Fruit fly (Drosophila melanogaster) whole organism, wandering third instar larva: Measurements from ENCODE around the gene CG10086.

Experiments
- CG9705 ChIP-seq: fragments of 200-800 bp; sonication (Bioruptor generic); optimal IDR thresholded peaks from 2 replicates; lab custom pipeline; 2018; ENCODE audit warnings: missing biosample characterization, mild to moderate bottlenecking, missing genetic modification characterization
- CrebA ChIP-seq: fragments of 200-800 bp; sonication (Bioruptor generic); optimal IDR thresholded peaks from 2 replicates; lab custom pipeline; 2016; ENCODE audit warnings: missing biosample characterization, mild to moderate bottlenecking, missing genetic modification characterization, borderline replicate concordance
- Dfd ChIP-seq: fragments of >200 bp; optimal IDR thresholded peaks from 2 replicates; lab custom pipeline; 2017; ENCODE audit warnings: missing biosample characterization, missing genetic modification characterization
- GATAd ChIP-seq: sonication (Bioruptor generic); optimal IDR thresholded peaks from 2 replicates; lab custom pipeline; 2016; ENCODE audit warnings: missing biosample characterization, missing genetic modification characterization
- HLH106 ChIP-seq: fragments of 200-800 bp; optimal IDR thresholded peaks from 3 replicates; lab custom pipeline; 2019; ENCODE audit warnings: missing biosample characterization, mild to moderate bottlenecking, missing genetic modification characterization, moderate library complexity
- Hnf4 ChIP-seq: fragments of 200-800 bp; sonication (Bioruptor generic); optimal IDR thresholded peaks from 2 replicates; lab custom pipeline; 2016; ENCODE audit warnings: missing biosample characterization, mild to moderate bottlenecking, missing genetic modification characterization
- Hr78 ChIP-seq: fragments of >200 bp; optimal IDR thresholded peaks from 2 replicates; lab custom pipeline; 2017; ENCODE audit warnings: missing biosample characterization, missing genetic modification characterization
- Jra ChIP-seq: sonication (Bioruptor generic); optimal IDR thresholded peaks from 2 replicates; lab custom pipeline; 2016; ENCODE audit warnings: missing biosample characterization, missing genetic modification characterization
- Mio ChIP-seq: sonication (Bioruptor generic); optimal IDR thresholded peaks from 2 replicates; lab custom pipeline; 2016; ENCODE audit warnings: missing biosample characterization, missing genetic modification characterization
- N ChIP-seq: fragments of >200 bp; optimal IDR thresholded peaks from 2 replicates; lab custom pipeline; 2018; ENCODE audit warnings: missing biosample characterization, missing external identifiers, missing genetic modification characterization
- OdsH ChIP-seq: fragments of 200-800 bp; sonication (Bioruptor generic); optimal IDR thresholded peaks from 2 replicates; lab custom pipeline; 2016; ENCODE audit warnings: missing biosample characterization, mild to moderate bottlenecking, missing genetic modification characterization
- Rel ChIP-seq, 2 experiments: fragments of 200-800 bp; sonication (Bioruptor generic) in 1 of 2; optimal IDR thresholded peaks; 2 replicates in 1 of 2; 3 replicates in 1 of 2; lab custom pipeline; 2016 to 2019; ENCODE audit warnings: mild to moderate bottlenecking in 2 of 2, missing biosample characterization in 2 of 2, missing genetic modification characterization in 2 of 2, moderate library complexity in 1 of 2
- Sp1 ChIP-seq: fragments of 200-800 bp; sonication (Bioruptor generic); optimal IDR thresholded peaks from 3 replicates; lab custom pipeline; 2019; ENCODE audit warnings: missing biosample characterization, mild to moderate bottlenecking, missing genetic modification characterization, moderate library complexity
- Vsx2 ChIP-seq: fragments of 200-300, 225-300 bp; sonication (Bioruptor generic); optimal IDR thresholded peaks from 2 replicates; lab custom pipeline; 2018; ENCODE audit warnings: missing biosample characterization, missing genetic modification characterization; ENCODE audit not compliant: partially characterized antibody
- br ChIP-seq: fragments of 200-800 bp; sonication (Bioruptor generic); optimal IDR thresholded peaks from 2 replicates; lab custom pipeline; 2016; ENCODE audit warnings: missing biosample characterization, missing genetic modification characterization
- dl ChIP-seq, 2 experiments: fragments of 175-275, 200-275 bp in 1 of 2; fragments of 200-275 bp in 1 of 2; sonication (Bioruptor generic); optimal IDR thresholded peaks; lab custom pipeline; 2018; ENCODE audit warnings: mild to moderate bottlenecking in 2 of 2, missing biosample characterization in 2 of 2, missing genetic modification characterization in 2 of 2, moderate library complexity in 2 of 2; ENCODE audit not compliant: partially characterized antibody in 2 of 2, insufficient read depth in 1 of 2
- ey ChIP-seq: fragments of 200-800 bp; sonication (Bioruptor generic); optimal IDR thresholded peaks from 2 replicates; lab custom pipeline; 2016; ENCODE audit warnings: missing biosample characterization, missing genetic modification characterization
- foxo ChIP-seq, 2 experiments: fragments of 200-800 bp; sonication (Bioruptor generic); optimal IDR thresholded peaks; 2 replicates in 1 of 2; 3 replicates in 1 of 2; lab custom pipeline; 2016 to 2017; ENCODE audit warnings: missing biosample characterization in 2 of 2, missing genetic modification characterization in 2 of 2
- fru ChIP-seq: fragments of 200-800 bp; sonication (Bioruptor generic); optimal IDR thresholded peaks from 3 replicates; lab custom pipeline; 2016; ENCODE audit warnings: missing biosample characterization, mild to moderate bottlenecking, missing genetic modification characterization
- h ChIP-seq: fragments of 200-800 bp; sonication (Bioruptor generic); optimal IDR thresholded peaks from 3 replicates; lab custom pipeline; 2016; ENCODE audit warnings: missing biosample characterization, mild to moderate bottlenecking, missing genetic modification characterization
- jim ChIP-seq: fragments of 175-275, 200-325 bp; sonication (Bioruptor generic); optimal IDR thresholded peaks from 2 replicates; lab custom pipeline; 2016; ENCODE audit warnings: missing biosample characterization, mild to moderate bottlenecking, missing genetic modification characterization
- lola ChIP-seq: fragments of >200 bp; optimal IDR thresholded peaks from 2 replicates; lab custom pipeline; 2017; ENCODE audit warnings: missing biosample characterization, missing genetic modification characterization
- pan ChIP-seq: fragments of >200 bp; optimal IDR thresholded peaks from 2 replicates; lab custom pipeline; 2017
- rgr ChIP-seq: fragments of 200-800 bp; sonication (Bioruptor generic); optimal IDR thresholded peaks from 3 replicates; lab custom pipeline; 2016; ENCODE audit warnings: missing biosample characterization, mild to moderate bottlenecking, missing genetic modification characterization
- sage ChIP-seq: fragments of 200-800 bp; sonication (Bioruptor generic); optimal IDR thresholded peaks from 2 replicates; lab custom pipeline; 2016; ENCODE audit warnings: missing biosample characterization, mild to moderate bottlenecking, missing genetic modification characterization
- sv ChIP-seq: fragments of 200-800 bp; sonication (Bioruptor generic); optimal IDR thresholded peaks from 3 replicates; lab custom pipeline; 2016; ENCODE audit warnings: missing biosample characterization, missing genetic modification characterization
- woc ChIP-seq: sonication (Bioruptor generic); optimal IDR thresholded peaks from 2 replicates; lab custom pipeline; 2016; ENCODE audit warnings: missing biosample characterization, mild to moderate bottlenecking, missing genetic modification characterization

The CG10086 gene

DNA sequence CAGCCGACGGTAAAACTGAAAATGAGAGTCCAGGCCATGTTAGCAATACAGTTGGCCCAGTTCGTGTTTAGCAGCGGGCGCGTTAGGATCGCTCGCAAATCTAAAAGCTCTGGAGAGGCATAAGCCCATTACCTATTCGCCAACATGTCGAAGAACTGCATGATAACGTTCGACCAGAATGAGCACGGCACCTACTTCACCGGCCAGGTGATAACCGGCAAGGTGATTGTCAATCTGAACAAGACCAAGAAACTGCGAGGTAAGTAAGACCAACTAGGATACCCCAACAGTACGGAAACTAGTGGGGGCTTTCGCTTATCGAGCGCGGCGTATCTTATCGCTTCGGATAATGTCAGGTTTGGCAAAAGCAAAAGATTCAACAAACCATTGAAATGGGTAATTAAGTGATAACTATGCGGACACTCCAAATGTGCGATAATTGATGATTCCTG is at the start of gene CG10086:
Gene CG10086, plus strand, starts transcription at position 51 of the 452 bp plus-strand sequence.
- TF ChIP-seq lola (GFP tag; lab: Kevin White, UChicago) = no peak
- no peak for TF ChIP-seq Rel (GFP tag; optimal IDR thresholded peaks at IDR 0.05; lab: Kevin White, UChicago)
- TF ChIP-seq Rel (tag; optimal IDR thresholded peaks at IDR 0.05; lab: Kevin White, UChicago) = peak; percentile 2
- no peak for TF ChIP-seq Jra (GFP tag; lab: Kevin White, UChicago)
- TF ChIP-seq h = peak; percentile 22

DNA sequence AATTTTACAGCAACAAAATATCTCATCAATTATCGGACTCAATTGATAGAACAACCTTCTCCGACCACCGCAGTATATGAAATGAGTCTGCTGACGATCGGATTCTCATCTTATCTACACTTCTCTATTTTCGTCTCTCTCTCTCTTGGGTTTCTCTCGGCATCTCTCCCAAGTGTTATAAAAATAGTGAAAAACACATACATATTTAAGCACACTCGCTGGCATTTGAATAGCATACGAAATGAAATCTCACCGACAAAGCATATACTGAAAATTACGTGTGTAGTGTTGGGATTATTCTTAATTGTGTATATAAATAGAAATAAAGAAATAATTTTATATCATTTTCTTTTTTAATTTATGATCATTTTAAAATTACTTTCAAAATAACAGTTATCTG is 40.4 kb upstream of the CG10086 start, which contains the start of gene pyd3:
Gene pyd3, minus strand, starts transcription at position 87 of the 400 bp plus-strand sequence.
- TF ChIP-seq sage (GFP tag; lab: Kevin White, UChicago) = no peak
- TF ChIP-seq Hnf4 (GFP tag; lab: Kevin White, UChicago) = no peak
- TF ChIP-seq Mio = no peak
- TF ChIP-seq Sp1 (GFP tag; lab: Kevin White, UChicago) = no peak
- no peak for TF ChIP-seq dl (GFP tag; optimal IDR thresholded peaks at IDR 0.05; lab: Kevin White, UChicago; ENCODE audit: insufficient read depth in 1 of 2, partially characterized antibody in 2 of 2)
- no peak for TF ChIP-seq Dfd (GFP tag; lab: Kevin White, UChicago)
- TF ChIP-seq rgr (GFP tag; lab: Kevin White, UChicago) = no peak
- no peak for TF ChIP-seq foxo (GFP tag; optimal IDR thresholded peaks at IDR 0.05; lab: Kevin White, UChicago)
- no peak for TF ChIP-seq N (GFP tag; lab: Kevin White, UChicago)
- TF ChIP-seq, all 38 proteins: peak for 0

DNA sequence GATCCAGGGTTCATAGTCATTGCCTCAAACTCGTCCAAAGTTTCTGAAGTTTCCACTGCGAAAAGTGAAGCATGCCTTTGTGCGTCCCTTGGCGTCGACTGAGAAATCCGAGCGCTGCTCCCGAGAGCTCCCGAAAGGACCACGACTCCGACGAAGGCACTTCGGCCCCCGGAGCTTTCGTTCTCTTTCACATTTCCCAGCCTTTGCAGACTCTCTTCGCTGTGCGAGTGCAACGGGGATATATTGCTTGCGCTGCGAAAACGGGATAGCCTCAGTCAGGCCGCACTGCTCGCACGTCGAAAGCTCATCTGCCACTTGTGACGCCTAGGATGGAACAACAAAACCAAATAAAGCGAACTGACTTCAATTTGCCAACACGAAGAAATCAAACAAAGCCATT is 36.9 kb upstream of the CG10086 start:
- TF ChIP-seq h (no peak), br (GFP tag; lab: Kevin White, UChicago) (no peak), pan (no peak), dl (GFP tag; optimal IDR thresholded peaks at IDR 0.05; lab: Kevin White, UChicago; ENCODE audit: insufficient read depth in 1 of 2, partially characterized antibody in 2 of 2) (no peak), fru (GFP tag; lab: Kevin White, UChicago) (no peak), Dfd (GFP tag; lab: Kevin White, UChicago) (no peak), HLH106 (tag; lab: Kevin White, UChicago) (no peak), woc (GFP tag; lab: Kevin White, UChicago) (no peak), CrebA (GFP tag; lab: Kevin White, UChicago) (no peak), lola (GFP tag; lab: Kevin White, UChicago) (no peak), Hnf4 (GFP tag; lab: Kevin White, UChicago) (no peak), OdsH (GFP tag; lab: Kevin White, UChicago) (no peak), N (GFP tag; lab: Kevin White, UChicago) (no peak), jim (GFP tag; lab: Kevin White, UChicago) (no peak), CG9705 (GFP tag; lab: Kevin White, UChicago) (no peak), Mio (no peak)

DNA sequence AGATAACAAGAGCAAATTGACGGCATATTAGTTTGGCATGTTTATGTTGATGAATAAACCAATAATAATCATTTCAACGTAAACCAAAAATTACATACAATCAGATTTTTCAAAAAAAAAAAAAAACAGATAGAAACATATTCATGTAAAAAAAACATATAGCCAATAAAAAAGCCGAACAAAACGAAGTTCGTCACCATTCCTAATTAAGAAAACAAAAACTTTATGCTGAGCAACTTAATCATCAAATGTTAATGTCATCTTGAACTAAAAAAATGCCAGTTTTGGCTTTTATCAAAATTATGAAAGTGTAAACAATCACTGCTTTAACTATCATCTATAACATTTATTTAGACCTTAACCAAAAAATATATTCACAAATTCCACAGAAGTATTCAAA is 32.6 kb upstream of the CG10086 start, which contains the start of gene CG10919:
Gene CG10919, plus strand, starts transcription at position 301 of the 400 bp plus-strand sequence.
- no peak for TF ChIP-seq OdsH (GFP tag; lab: Kevin White, UChicago)

DNA sequence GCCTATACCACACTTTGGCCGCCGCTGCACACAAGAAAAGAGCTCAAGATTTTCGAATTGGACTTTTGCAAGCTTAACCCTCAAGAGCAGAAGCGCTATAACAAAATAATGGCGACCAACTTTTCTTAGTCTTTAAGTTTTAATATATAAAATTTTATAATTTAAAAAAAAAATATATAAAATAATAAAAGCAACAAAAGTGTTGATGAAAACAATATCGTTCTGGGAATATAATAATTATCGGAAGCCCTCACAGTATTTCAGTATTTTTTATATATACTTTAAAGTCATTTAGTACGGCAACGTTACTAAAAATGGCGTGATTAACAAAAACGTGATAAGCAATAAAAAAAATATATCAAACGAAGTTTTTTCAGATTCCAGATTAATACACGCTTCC is 30.9 kb upstream of the CG10086 start, which contains the start of gene Sp7:
Gene Sp7, plus strand, starts transcription at position 301 of the 400 bp plus-strand sequence.
- TF ChIP-seq rgr (GFP tag; lab: Kevin White, UChicago) (no peak), Hr78 (GFP tag; lab: Kevin White, UChicago) (no peak), foxo (GFP tag; optimal IDR thresholded peaks at IDR 0.05; lab: Kevin White, UChicago) (no peak), GATAd (GFP tag; lab: Kevin White, UChicago) (no peak), HLH106 (tag; lab: Kevin White, UChicago) (no peak), fru (GFP tag; lab: Kevin White, UChicago) (no peak), dl (GFP tag; optimal IDR thresholded peaks at IDR 0.05; lab: Kevin White, UChicago; ENCODE audit: insufficient read depth in 1 of 2, partially characterized antibody in 2 of 2) (no peak), sv (GFP tag; lab: Kevin White, UChicago) (no peak), Vsx2 (GFP tag; lab: Kevin White, UChicago) (no peak)

DNA sequence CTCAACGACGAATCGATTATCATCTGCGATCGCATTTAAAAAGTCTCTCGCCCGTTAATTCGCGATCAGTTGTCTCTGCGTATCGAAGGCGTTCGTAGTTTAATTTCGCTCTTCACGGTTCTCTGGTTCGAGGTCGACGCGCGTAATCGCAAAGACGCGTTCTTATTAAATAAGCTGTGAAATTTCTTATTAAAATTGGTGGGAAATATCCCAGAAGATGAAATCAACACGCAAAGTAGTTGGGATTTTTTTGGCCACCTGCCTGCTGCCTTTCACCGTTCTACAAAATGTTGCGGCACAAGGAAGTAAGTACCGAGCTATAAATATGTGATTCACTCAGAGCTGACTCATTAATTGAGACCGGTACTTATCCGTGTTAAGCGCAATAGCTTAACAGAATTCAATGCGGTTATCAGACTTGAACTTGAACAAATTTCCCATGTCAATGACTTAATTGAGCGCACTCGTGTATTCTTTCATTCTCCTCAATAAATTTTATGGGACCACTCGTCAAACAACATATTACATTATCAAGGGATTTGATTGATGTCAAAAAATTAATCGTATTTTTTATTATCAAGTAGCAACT is 29.4 kb upstream of the CG10086 start:
- TF ChIP-seq ey (GFP tag; lab: Kevin White, UChicago) (no peak), GATAd (GFP tag; lab: Kevin White, UChicago) (no peak), Rel (GFP tag; optimal IDR thresholded peaks at IDR 0.05; lab: Kevin White, UChicago) (no peak), Rel (tag; optimal IDR thresholded peaks at IDR 0.05; lab: Kevin White, UChicago) (peak; percentile 55), Mio (no peak)
